Worm (Caenorhabditis elegans) whole organism, midembryonic: ENCODE data around the gene srx-43.

Source experiments
- flt-1 ChIP-seq: fragments of 200-800 bp; sonication (Bioruptor generic); IDR thresholded peaks from 2 replicates; pipeline ENCODE4 v1.3.6; 2022; ENCODE audit warnings: missing genetic modification characterization, missing compliant biosample characterization
- klf-2 ChIP-seq: fragments of 200-800 bp; sonication (Bioruptor generic); conservative IDR thresholded peaks from 2 replicates; pipeline ENCODE4 v1.3.6; 2022; ENCODE audit warnings: missing genetic modification reagents, missing genetic modification characterization, missing compliant biosample characterization
- ztf-23 ChIP-seq: fragments of 200-800 bp; sonication (Bioruptor generic); IDR thresholded peaks from 2 replicates; pipeline ENCODE4 v1.3.6; 2022; ENCODE audit warnings: missing genetic modification reagents, missing genetic modification characterization, missing compliant biosample characterization

ce11 chrV:16023559-16023958 is 5.8 kb downstream of the srx-43 start:
- TF ChIP-seq klf-2 (GFP tag; lab: Robert Waterston, UW) (no peak), ztf-23 (GFP tag; lab: Robert Waterston, UW) (no peak), flt-1 (GFP tag; lab: Robert Waterston, UW) (no peak)
